Worm (Caenorhabditis elegans): ENCODE results near the gene clec-124.
"Not testable (repeated sequence)": the region's sequence is repeated elsewhere in the genome, so short reads cannot be mapped to it uniquely, and the experiment has no call there.

The clec-124 gene

DNA sequence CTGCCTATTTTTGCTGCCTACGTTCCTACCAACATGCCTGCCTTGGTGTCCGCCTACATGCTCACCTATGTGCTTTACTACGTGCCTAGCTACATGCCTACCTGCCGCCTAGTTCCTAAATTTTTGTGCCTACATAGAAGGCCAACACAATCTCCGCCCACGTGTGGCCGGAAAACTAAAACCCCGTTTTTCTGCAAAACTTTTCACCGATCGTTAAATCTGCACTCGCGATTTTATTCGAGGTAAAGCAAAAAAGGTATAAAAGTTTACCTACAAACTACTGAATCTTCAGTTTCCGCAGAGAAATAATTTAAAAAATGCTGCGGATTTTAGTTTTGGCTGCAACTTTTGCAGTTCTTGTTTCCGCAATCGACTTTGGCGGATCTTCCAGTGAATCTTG, at the start of gene clec-124:
clec-124 (plus strand) TSS at position 301 of the 400 bp plus-strand sequence.
- TF ChIP-seq lin-39 (tag; optimal IDR thresholded peaks at IDR 0.05) = no peak
- no peak for TF ChIP-seq nhr-28 (tag; optimal IDR thresholded peaks at IDR 0.05)
- no peak for TF ChIP-seq F10B5.3 (tag; optimal IDR thresholded peaks at IDR 0.05)
- no peak for TF ChIP-seq lin-13 (GFP tag; optimal IDR thresholded peaks at IDR 0.05)
- TF ChIP-seq unc-130 (GFP tag; optimal IDR thresholded peaks at IDR 0.05) = no peak

DNA sequence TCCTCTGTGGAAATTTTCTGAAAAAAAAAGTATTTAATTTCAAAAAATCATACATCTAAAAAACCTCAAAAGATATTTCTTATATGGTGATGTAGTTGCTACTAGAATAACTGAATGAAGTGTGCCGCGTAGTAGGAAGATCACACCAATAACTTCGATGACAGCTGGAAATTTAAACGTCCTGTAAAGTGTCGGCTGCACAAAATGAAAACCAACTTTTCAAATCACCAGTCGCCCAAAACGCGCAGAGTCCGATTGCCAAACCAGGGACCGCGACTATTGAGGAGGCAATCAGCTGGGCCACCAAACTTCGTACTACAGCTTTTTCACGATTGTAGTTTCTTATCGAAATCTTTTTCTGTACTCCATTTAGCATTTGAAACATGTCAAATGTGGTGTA, 48.3 kb upstream of the clec-124 start, which contains the start of gene sri-48:
sri-48 (minus strand) TSS at position 101 of the 400 bp plus-strand sequence.
- not testable (repeated sequence) for TF ChIP-seq arid-1 (GFP tag; conservative IDR thresholded peaks at IDR 0.05); nhr-48 (tag; optimal IDR thresholded peaks at IDR 0.05); lsy-2 (tag; optimal IDR thresholded peaks at IDR 0.05)

DNA sequence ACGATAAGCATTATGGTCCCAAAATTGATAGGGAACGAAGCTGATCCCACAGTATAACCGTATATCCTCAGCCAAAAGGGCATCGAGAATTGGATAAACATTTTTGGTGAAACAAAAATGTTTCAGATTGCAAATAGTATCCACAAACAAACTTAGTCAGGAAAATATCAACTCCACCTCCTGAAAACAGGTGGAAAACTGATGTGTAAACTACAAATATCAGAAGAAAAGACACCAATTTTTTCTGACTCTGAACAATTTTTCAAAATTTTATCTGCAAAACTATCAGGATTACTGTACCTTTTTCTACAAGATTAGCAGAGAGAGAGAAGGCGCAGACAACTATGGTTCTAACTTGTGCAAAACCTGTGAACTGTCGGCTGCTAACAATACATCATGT, 47.0 kb upstream of the clec-124 start, which contains the start of gene sri-53:
sri-53 (minus strand) TSS at position 101 of the 400 bp plus-strand sequence.
- TF ChIP-seq ztf-7 (tag; optimal IDR thresholded peaks at IDR 0.05) (no peak), cey-2 (tag; optimal IDR thresholded peaks at IDR 0.05; ENCODE audit: borderline replicate concordance, insufficient read depth) (no peak), duxl-1 (tag; optimal IDR thresholded peaks at IDR 0.05; ENCODE audit: poor library complexity) (no peak), attf-4 (tag; optimal IDR thresholded peaks at IDR 0.05) (no peak), spr-1 (tag; optimal IDR thresholded peaks at IDR 0.05) (no peak), ceh-32 (tag; optimal IDR thresholded peaks at IDR 0.05; ENCODE audit: poor library complexity) (no peak), nhr-25 (tag; optimal IDR thresholded peaks at IDR 0.05; ENCODE audit: borderline replicate concordance, insufficient read depth) (no peak), nhr-102 (tag; optimal IDR thresholded peaks at IDR 0.05) (no peak), aly-2 (tag; optimal IDR thresholded peaks at IDR 0.05) (no peak)

DNA sequence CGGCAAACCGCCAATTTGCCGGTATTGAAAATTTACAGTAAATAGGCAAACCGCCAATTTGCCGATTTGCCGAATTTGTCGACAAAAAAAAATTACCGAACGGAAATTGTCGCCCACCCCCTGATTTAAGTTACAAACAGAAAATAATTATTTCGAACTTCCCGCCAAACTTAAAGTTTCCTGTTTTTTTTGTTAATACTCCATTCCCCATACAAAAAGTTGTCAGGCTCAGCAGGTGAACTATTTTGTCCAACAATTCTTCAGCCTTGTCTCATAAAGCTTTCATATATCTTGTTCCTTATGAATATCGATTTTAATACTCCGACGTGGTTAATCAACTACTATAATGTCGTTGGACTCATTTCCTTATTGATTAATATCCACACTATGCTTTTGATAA, 46.1 kb upstream of the clec-124 start, which contains the start of gene sri-50:
sri-50 (plus strand) TSS at position 301 of the 400 bp plus-strand sequence.
- TF ChIP-seq aha-1 (tag) (peak; percentile 5), daf-16 (GFP tag; optimal IDR thresholded peaks at IDR 0.05) (no peak), daf-16 (tag; optimal IDR thresholded peaks at IDR 0.05) (no peak)

DNA sequence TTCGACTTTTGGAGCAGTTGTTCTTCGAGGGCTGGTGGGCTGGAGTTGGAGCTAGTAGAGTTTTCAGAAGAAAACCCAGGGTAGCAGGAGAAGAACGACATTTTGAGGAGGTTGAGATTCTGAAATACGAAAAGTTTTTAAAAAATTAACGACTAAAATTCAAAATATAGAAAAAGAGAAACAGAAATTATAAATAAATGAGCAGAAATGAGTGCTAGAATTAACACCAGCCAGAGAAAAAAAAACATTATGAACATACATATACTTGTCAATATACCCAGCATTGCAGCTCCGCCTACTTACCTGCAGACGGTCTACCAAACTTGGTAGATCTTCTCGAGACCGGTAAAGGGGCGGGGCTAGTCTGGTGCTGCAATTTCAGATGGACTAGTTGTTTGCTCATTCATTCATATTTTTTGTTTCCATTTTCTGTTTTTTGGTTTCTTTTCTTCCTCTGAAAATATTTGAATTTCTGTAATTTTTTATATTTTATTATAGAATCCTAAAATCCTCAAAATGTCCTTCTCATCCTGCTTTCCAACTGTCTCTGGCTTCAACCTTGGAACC, 43.0 kb upstream of the clec-124 start, which contains the start of the genes ZC239.20 and ZC239.21:
ZC239.20 (minus strand) TSS at position 101 of the 567 bp plus-strand sequence.
ZC239.21 (plus strand) TSS at position 517 of the 567 bp plus-strand sequence.
- TF ChIP-seq F44E2.7 (GFP tag; IDR thresholded peaks at IDR 0.05) = no peak
- no peak for TF ChIP-seq pha-4 (GFP tag; IDR thresholded peaks at IDR 0.05)
- no peak for TF ChIP-seq pha-4 (tag; optimal IDR thresholded peaks at IDR 0.05)
- no peak for TF ChIP-seq aly-2 (tag; optimal IDR thresholded peaks at IDR 0.05)
- no peak for TF ChIP-seq madf-5 (GFP tag; IDR thresholded peaks at IDR 0.05)
- no peak for TF ChIP-seq aha-1 (tag)
- no peak for TF ChIP-seq ces-1 (GFP tag; optimal IDR thresholded peaks at IDR 0.05)
- no peak for TF ChIP-seq lim-7 (GFP tag; IDR thresholded peaks at IDR 0.05)
- TF ChIP-seq Y105C5A.15 (GFP tag; IDR thresholded peaks at IDR 0.05) = no peak
- no peak for TF ChIP-seq ZK546.5 (tag; optimal IDR thresholded peaks at IDR 0.05)
- TF ChIP-seq unc-39 (tag; optimal IDR thresholded peaks at IDR 0.05) = no peak
- no peak for TF ChIP-seq nhr-6 (tag; optimal IDR thresholded peaks at IDR 0.05)
- no peak for TF ChIP-seq mdt-29 (GFP tag; IDR thresholded peaks at IDR 0.05)

DNA sequence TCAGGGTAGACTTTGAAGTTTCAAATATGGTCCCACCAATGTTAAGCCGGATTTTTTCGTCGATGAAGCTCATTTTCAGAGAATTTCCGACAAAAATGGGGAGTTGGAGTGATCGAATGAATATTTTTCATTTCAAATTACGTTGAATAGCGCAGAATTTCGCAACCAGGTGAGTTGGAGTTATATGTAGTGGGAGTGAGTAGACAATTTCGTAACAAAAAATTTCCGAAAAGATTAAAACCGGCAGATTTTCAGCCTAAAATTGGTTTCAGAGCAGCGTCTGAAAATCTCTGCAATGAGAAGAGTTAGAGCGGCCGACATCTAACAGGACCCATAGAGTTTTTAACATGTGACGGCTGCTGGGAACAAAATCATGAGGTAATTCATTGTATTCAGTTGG, 40.8 kb upstream of the clec-124 start, which contains the start of gene sdz-35:
sdz-35 (minus strand) TSS at position 101 of the 400 bp plus-strand sequence.
- TF ChIP-seq gei-8 (GFP tag; optimal IDR thresholded peaks at IDR 0.05) = no peak
- no peak for TF ChIP-seq nhr-237 (tag; optimal IDR thresholded peaks at IDR 0.05)
- no peak for TF ChIP-seq nhr-76 (tag; optimal IDR thresholded peaks at IDR 0.05)
- no peak for TF ChIP-seq T26A8.4 (GFP tag; IDR thresholded peaks at IDR 0.05)
- no peak for TF ChIP-seq jun-1 (tag; optimal IDR thresholded peaks at IDR 0.05)
- no peak for TF ChIP-seq T20F7.1 (GFP tag; optimal IDR thresholded peaks at IDR 0.05)
- TF ChIP-seq zip-11 (GFP tag; IDR thresholded peaks at IDR 0.05) = no peak
- no peak for TF ChIP-seq Y105C5A.15 (GFP tag; IDR thresholded peaks at IDR 0.05)
- TF ChIP-seq Y75B8A.6 (GFP tag; IDR thresholded peaks at IDR 0.05) = no peak
- TF ChIP-seq cey-2 (tag; optimal IDR thresholded peaks at IDR 0.05; ENCODE audit: borderline replicate concordance, insufficient read depth) = no peak
- TF ChIP-seq F49E8.2 (tag; optimal IDR thresholded peaks at IDR 0.05; ENCODE audit: borderline replicate concordance) = no peak
- no peak for TF ChIP-seq unc-130 (GFP tag; optimal IDR thresholded peaks at IDR 0.05)
- no peak for TF ChIP-seq attf-4 (tag; optimal IDR thresholded peaks at IDR 0.05)
- no peak for TF ChIP-seq snpc-4 (tag; optimal IDR thresholded peaks at IDR 0.05)
- TF ChIP-seq egl-27 (tag; optimal IDR thresholded peaks at IDR 0.05) = no peak
- no peak for TF ChIP-seq lin-13 (GFP tag; optimal IDR thresholded peaks at IDR 0.05)

Measured in whole organism, L4 larva.